Fruit fly (Drosophila melanogaster): ENCODE results near the gene CG11768.

DNA sequence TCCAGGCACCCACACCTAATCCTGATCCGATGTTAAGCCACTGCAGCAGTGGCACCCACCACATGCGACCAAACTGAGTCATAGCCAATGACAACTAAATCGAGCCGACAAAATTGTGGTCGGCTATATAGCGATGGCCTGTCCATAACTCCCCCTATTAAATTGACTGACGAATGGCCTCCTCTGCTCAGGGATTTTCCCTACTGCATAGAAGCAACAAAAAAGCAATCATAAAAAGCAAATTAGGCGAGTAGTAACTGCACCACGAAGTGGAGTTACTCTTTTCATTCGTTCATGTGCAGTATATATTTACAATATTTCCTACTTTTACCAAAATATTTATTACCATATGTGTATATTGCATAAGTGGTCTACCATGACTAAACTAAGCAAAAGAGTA, 4.6 kb upstream of the CG11768 start, which contains the start of gene CG13318:
- TF ChIP-seq CTCF (optimal IDR thresholded peaks at IDR 0.05) (no peak), CG8478 (optimal IDR thresholded peaks at IDR 0.05) (no peak)
